Fruit fly (Drosophila melanogaster) whole organism, prepupa: ENCODE measurements around the gene CG13408.

Experiments
- Blimp-1 ChIP-seq: fragments of 200-800 bp; sonication (Bioruptor generic); optimal IDR thresholded peaks from 3 replicates; lab custom pipeline; 2017; ENCODE audit warnings: missing biosample characterization, missing genetic modification characterization, mild to moderate bottlenecking, moderate library complexity, missing genetic modification reagents
- CG10669 ChIP-seq: fragments of 200-800 bp; sonication (Bioruptor generic); optimal IDR thresholded peaks from 3 replicates; lab custom pipeline; 2018; ENCODE audit warnings: missing biosample characterization, mild to moderate bottlenecking, missing genetic modification characterization, moderate library complexity
- CG11762 ChIP-seq: fragments of 200-800 bp; sonication (Bioruptor generic); optimal IDR thresholded peaks from 3 replicates; lab custom pipeline; 2016; ENCODE audit warnings: missing biosample characterization, missing genetic modification characterization; ENCODE audit not compliant: insufficient read depth
- CG11902 ChIP-seq: fragments of 200-800 bp; sonication (Bioruptor generic); optimal IDR thresholded peaks from 3 replicates; lab custom pipeline; 2016; ENCODE audit warnings: missing biosample characterization, missing genetic modification characterization
- CG15336 ChIP-seq: fragments of 200-800 bp; sonication (Bioruptor generic); IDR thresholded peaks from 2 replicates; pipeline ENCODE4 v1.3.6; 2022; ENCODE audit warnings: missing biosample characterization, missing genetic modification characterization
- CG1621 ChIP-seq: fragments of 200-800 bp; sonication (Bioruptor generic); optimal IDR thresholded peaks from 3 replicates; lab custom pipeline; 2018; ENCODE audit warnings: missing biosample characterization, mild to moderate bottlenecking, missing genetic modification characterization
- CG16779 ChIP-seq: fragments of 200-800 bp; sonication (Bioruptor generic); optimal IDR thresholded peaks from 3 replicates; lab custom pipeline; 2017; ENCODE audit warnings: missing biosample characterization, mild to moderate bottlenecking, missing genetic modification characterization
- CG3032 ChIP-seq: fragments of 200-800 bp; optimal IDR thresholded peaks from 2 replicates; lab custom pipeline; 2019; ENCODE audit warnings: missing biosample characterization, mild to moderate bottlenecking, missing genetic modification characterization, moderate library complexity
- CG31627 ChIP-seq: fragments of 200-800 bp; sonication (Bioruptor generic); optimal IDR thresholded peaks from 3 replicates; lab custom pipeline; 2016; ENCODE audit warnings: missing biosample characterization, missing genetic modification characterization
- CG34406 ChIP-seq: fragments of 200-800 bp; sonication (Bioruptor generic); optimal IDR thresholded peaks from 3 replicates; lab custom pipeline; 2016; ENCODE audit warnings: missing biosample characterization, missing genetic modification characterization
- CG3919 ChIP-seq: fragments of 200-800 bp; sonication (Bioruptor generic); optimal IDR thresholded peaks from 3 replicates; lab custom pipeline; 2016; ENCODE audit warnings: missing biosample characterization, missing genetic modification characterization
- CG4318 ChIP-seq: fragments of 200-800 bp; sonication (Bioruptor generic); optimal IDR thresholded peaks from 3 replicates; lab custom pipeline; 2017; ENCODE audit warnings: missing biosample characterization, mild to moderate bottlenecking, missing genetic modification characterization
- CG6163 ChIP-seq: fragments of 200-800 bp; sonication (Bioruptor generic); IDR thresholded peaks from 3 replicates; pipeline ENCODE4 v1.3.6; 2022; ENCODE audit warnings: missing biosample characterization, missing genetic modification characterization
- CG6808 ChIP-seq: fragments of 200-800 bp; sonication (Bioruptor generic); optimal IDR thresholded peaks from 3 replicates; lab custom pipeline; 2017; ENCODE audit warnings: missing biosample characterization, missing genetic modification characterization, mild to moderate bottlenecking, moderate library complexity, missing genetic modification reagents
- CG6854 ChIP-seq: fragments of 200-800 bp; sonication (Bioruptor generic); optimal IDR thresholded peaks from 2 replicates; lab custom pipeline; 2017; ENCODE audit warnings: missing biosample characterization, mild to moderate bottlenecking, missing genetic modification characterization
- CG7368 ChIP-seq: fragments of 200-800 bp; sonication (Bioruptor generic); optimal IDR thresholded peaks from 3 replicates; lab custom pipeline; 2016; ENCODE audit warnings: missing biosample characterization, missing genetic modification characterization
- CG8119 ChIP-seq: fragments of 200-800 bp; sonication (Bioruptor generic); IDR thresholded peaks from 3 replicates; pipeline ENCODE4 v1.3.6; 2022; ENCODE audit warnings: missing biosample characterization, missing genetic modification characterization
- CG8319 ChIP-seq: fragments of 200-800 bp; sonication (Bioruptor generic); optimal IDR thresholded peaks from 3 replicates; lab custom pipeline; 2016; ENCODE audit warnings: missing biosample characterization, missing genetic modification characterization
- CG8632 ChIP-seq: fragments of 200-800 bp; sonication (Bioruptor generic); optimal IDR thresholded peaks from 3 replicates; lab custom pipeline; 2016; ENCODE audit warnings: missing biosample characterization, missing genetic modification characterization
- CG9139 ChIP-seq: fragments of 200-800 bp; sonication (Bioruptor generic); optimal IDR thresholded peaks from 3 replicates; lab custom pipeline; 2017; ENCODE audit warnings: missing biosample characterization, mild to moderate bottlenecking, missing genetic modification characterization
- Eip75B ChIP-seq: fragments of 200-800 bp; sonication (Bioruptor generic); optimal IDR thresholded peaks from 3 replicates; lab custom pipeline; 2016; ENCODE audit warnings: missing biosample characterization, missing genetic modification characterization
- Eip78C ChIP-seq: fragments of 200-800 bp; sonication (Bioruptor generic); peaks from one replicate; lab custom pipeline; 2016; ENCODE audit warnings: missing biosample characterization, missing genetic modification characterization
- Eip93F ChIP-seq: fragments of 200-800 bp; sonication (Bioruptor generic); optimal IDR thresholded peaks from 2 replicates; lab custom pipeline; 2016; ENCODE audit warnings: missing biosample characterization, mild to moderate bottlenecking, missing genetic modification characterization
- Ets96B ChIP-seq: fragments of 200-800 bp; optimal IDR thresholded peaks from 2 replicates; lab custom pipeline; 2019; ENCODE audit warnings: missing biosample characterization, mild to moderate bottlenecking, missing genetic modification characterization, moderate library complexity
- Gug ChIP-seq: fragments of 200-800 bp; sonication (Bioruptor generic); IDR thresholded peaks from 2 replicates; pipeline ENCODE4 v1.3.6; 2022; ENCODE audit warnings: missing biosample characterization, missing genetic modification characterization
- Hr38 ChIP-seq: sonication (Bioruptor generic); optimal IDR thresholded peaks from 2 replicates; lab custom pipeline; 2016; ENCODE audit warnings: missing biosample characterization, missing genetic modification characterization
- Hr39 ChIP-seq: fragments of 200-800 bp; sonication (Bioruptor generic); optimal IDR thresholded peaks from 2 replicates; lab custom pipeline; 2016; ENCODE audit warnings: missing biosample characterization, missing genetic modification characterization
- OdsH ChIP-seq: fragments of 200-800 bp; sonication (Bioruptor generic); optimal IDR thresholded peaks from 3 replicates; lab custom pipeline; 2016; ENCODE audit warnings: missing biosample characterization, missing genetic modification characterization
- Sox102F ChIP-seq: fragments of 200-800 bp; sonication (Bioruptor generic); optimal IDR thresholded peaks from 2 replicates; lab custom pipeline; 2016; ENCODE audit warnings: missing biosample characterization, mild to moderate bottlenecking, missing genetic modification characterization
- Sox14 ChIP-seq: fragments of 200-800 bp; sonication (Bioruptor generic); optimal IDR thresholded peaks from 3 replicates; lab custom pipeline; 2016; ENCODE audit warnings: missing biosample characterization, missing genetic modification characterization
- achi ChIP-seq: fragments of 200-800 bp; sonication (Bioruptor generic); optimal IDR thresholded peaks from 3 replicates; lab custom pipeline; 2016; ENCODE audit warnings: missing biosample characterization, missing genetic modification characterization
- cyc ChIP-seq: fragments of 200-800 bp; sonication (Bioruptor generic); optimal IDR thresholded peaks from 3 replicates; lab custom pipeline; 2016; ENCODE audit warnings: missing biosample characterization, missing genetic modification characterization
- dac ChIP-seq: fragments of 200-800 bp; sonication (Bioruptor generic); optimal IDR thresholded peaks from 2 replicates; lab custom pipeline; 2017; ENCODE audit warnings: missing biosample characterization, mild to moderate bottlenecking, missing genetic modification characterization
- dsx ChIP-seq: fragments of 200-800 bp; optimal IDR thresholded peaks from 3 replicates; lab custom pipeline; 2019; ENCODE audit warnings: missing biosample characterization, mild to moderate bottlenecking, missing genetic modification characterization, moderate library complexity; ENCODE audit not compliant: poor library complexity, severe bottlenecking
- esn ChIP-seq: fragments of 200-800 bp; sonication (Bioruptor generic); optimal IDR thresholded peaks from 2 replicates; lab custom pipeline; 2016; ENCODE audit warnings: missing biosample characterization, mild to moderate bottlenecking, missing genetic modification characterization, moderate library complexity
- fd59A ChIP-seq: fragments of 200-800 bp; sonication (Bioruptor generic); optimal IDR thresholded peaks from 2 replicates; lab custom pipeline; 2017; ENCODE audit warnings: missing biosample characterization, mild to moderate bottlenecking, missing genetic modification characterization, missing genetic modification reagents
- fd85E ChIP-seq: fragments of 200-800 bp; sonication (Bioruptor generic); optimal IDR thresholded peaks from 3 replicates; lab custom pipeline; 2016; ENCODE audit warnings: missing biosample characterization, missing genetic modification characterization
- fkh ChIP-seq: fragments of 200-800 bp; sonication (Bioruptor generic); optimal IDR thresholded peaks from 3 replicates; lab custom pipeline; 2017; ENCODE audit warnings: missing biosample characterization, mild to moderate bottlenecking, missing genetic modification characterization, moderate library complexity
- lz ChIP-seq: fragments of 200-800 bp; sonication (Bioruptor generic); optimal IDR thresholded peaks from 3 replicates; lab custom pipeline; 2016; ENCODE audit warnings: missing biosample characterization, missing genetic modification characterization
- net ChIP-seq: fragments of 200-800 bp; sonication (Bioruptor generic); optimal IDR thresholded peaks from 3 replicates; lab custom pipeline; 2016; ENCODE audit warnings: missing biosample characterization, missing genetic modification characterization
- salr ChIP-seq, 2 experiments: fragments of 200-800 bp; sonication (Bioruptor generic); optimal IDR thresholded peaks; 3 replicates each; lab custom pipeline; 2016 to 2018; ENCODE audit warnings: missing biosample characterization in 2 of 2, missing genetic modification characterization in 2 of 2, mild to moderate bottlenecking in 1 of 2
- spab ChIP-seq: fragments of 200-800 bp; sonication (Bioruptor generic); optimal IDR thresholded peaks from 2 replicates; lab custom pipeline; 2017; ENCODE audit warnings: missing biosample characterization, mild to moderate bottlenecking, missing genetic modification characterization, missing genetic modification reagents
- ss ChIP-seq, 2 experiments: fragments of 200-800 bp; sonication (Bioruptor generic); optimal IDR thresholded peaks; 2 replicates in 1 of 2; 3 replicates in 1 of 2; lab custom pipeline; 2017 to 2018; ENCODE audit warnings: mild to moderate bottlenecking in 2 of 2, missing biosample characterization in 2 of 2, missing genetic modification characterization in 2 of 2, moderate library complexity in 1 of 2
- svp ChIP-seq: fragments of 200-800 bp; sonication (Bioruptor generic); peaks from one replicate; lab custom pipeline; 2016; ENCODE audit warnings: missing biosample characterization, missing genetic modification characterization
- vri ChIP-seq: fragments of 200-800 bp; sonication (Bioruptor generic); optimal IDR thresholded peaks from 3 replicates; lab custom pipeline; 2016; ENCODE audit warnings: missing biosample characterization, mild to moderate bottlenecking, missing genetic modification characterization

Gene CG13408

dm6 chr3R:22042283-22042875 is 37.8 kb upstream of the CG13408 start:
- TF ChIP-seq ss (GFP tag; optimal IDR thresholded peaks at IDR 0.05; lab: Kevin White, UChicago) (peak in 1 of 2 experiments; percentile 2), CG1621 (tag; lab: Kevin White, UChicago) (no peak), CG6163 (GFP tag; lab: Robert Waterston, UW) (no peak; the same call in 2 of the 3 replicates), Ets96B (tag; lab: Kevin White, UChicago) (no peak), dsx (GFP tag; lab: Kevin White, UChicago) (peak; percentile 0), CG7368 (no peak), CG11762 (GFP tag; lab: Kevin White, UChicago) (no peak), CG15336 (GFP tag; lab: Robert Waterston, UW) (0 out of 2 replicates have a peak, but pooled peaks have one; percentile 8), Gug (no peak), Blimp-1 (GFP tag; lab: Kevin White, UChicago) (no peak), CG8119 (GFP tag; lab: Robert Waterston, UW) (no peak), dac (no peak), net (GFP tag; lab: Kevin White, UChicago) (no peak), fkh (no peak), Eip78C (peak; percentile 71), CG4318 (GFP tag; lab: Kevin White, UChicago) (no peak), achi (GFP tag; lab: Kevin White, UChicago) (peak; percentile 74), CG10669 (no peak), CG8319 (GFP tag; lab: Kevin White, UChicago) (no peak), CG31627 (no peak), svp (no peak), CG6808 (no peak)

dm6 chr3R:22042982-22043381 is 37.2 kb upstream of the CG13408 start:
- no peak for TF ChIP-seq dsx (GFP tag; lab: Kevin White, UChicago)
- no peak for TF ChIP-seq CG34406 (GFP tag; lab: Kevin White, UChicago)
- no peak for TF ChIP-seq Sox102F (GFP tag; lab: Kevin White, UChicago)
- TF ChIP-seq lz (GFP tag; lab: Kevin White, UChicago) = no peak
- peak; percentile 77 for TF ChIP-seq svp
- TF ChIP-seq Eip78C = no peak
- TF ChIP-seq spab = no peak
- TF ChIP-seq Hr38 (GFP tag; lab: Kevin White, UChicago) = no peak
- no peak for TF ChIP-seq Sox14
- TF ChIP-seq CG8632 (GFP tag; lab: Kevin White, UChicago) = no peak
- TF ChIP-seq CG11902 (GFP tag; lab: Kevin White, UChicago) = no peak
- no peak for TF ChIP-seq fd85E
- TF ChIP-seq CG10669 = no peak
- TF ChIP-seq CG6163 (GFP tag; lab: Robert Waterston, UW) = peak; percentile 9; the same call in 1 of the 3 replicates
- TF ChIP-seq Eip75B (GFP tag; lab: Kevin White, UChicago) = no peak

DNA sequence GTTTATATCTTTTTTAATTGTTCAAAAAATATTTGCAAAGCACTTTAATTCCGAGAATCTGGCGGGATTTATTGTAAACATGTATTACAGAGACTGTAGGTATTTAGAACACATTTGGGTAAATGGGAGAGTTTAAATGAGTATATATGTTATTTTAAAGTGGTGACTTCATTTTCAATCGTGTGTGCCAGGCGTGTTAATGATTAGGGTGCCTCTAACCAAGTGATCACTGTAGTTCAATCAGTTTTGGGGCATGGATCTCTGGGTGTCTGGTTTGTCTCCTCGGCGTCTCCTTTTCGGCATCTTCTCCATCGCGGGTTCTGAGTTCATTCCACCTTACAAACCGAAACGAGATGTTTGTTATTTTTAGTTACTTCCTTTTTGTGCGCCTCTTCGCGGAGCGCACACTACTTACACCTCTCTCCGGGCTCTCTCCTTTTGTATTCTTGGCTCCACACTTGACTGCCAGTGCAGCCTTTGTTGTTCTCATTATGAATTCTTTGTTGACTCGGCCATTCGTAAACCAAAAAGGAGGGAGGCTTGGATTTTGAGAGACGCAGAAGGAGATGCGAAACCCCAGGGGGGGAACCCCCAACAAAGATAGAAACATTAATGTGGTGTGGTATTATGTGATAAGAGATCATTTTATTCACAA is 36.3 kb upstream of the CG13408 start:
- TF ChIP-seq CG3919 (GFP tag; lab: Kevin White, UChicago) = peak; percentile 34
- TF ChIP-seq CG6854 (GFP tag; lab: Kevin White, UChicago) = no peak
- TF ChIP-seq OdsH (GFP tag; lab: Kevin White, UChicago) = no peak
- TF ChIP-seq Eip93F (GFP tag; lab: Kevin White, UChicago) = no peak
- no peak for TF ChIP-seq CG9139 (GFP tag; lab: Kevin White, UChicago)
- no peak for TF ChIP-seq CG8319 (GFP tag; lab: Kevin White, UChicago)
- peak; percentile 40 for TF ChIP-seq Hr39 (GFP tag; lab: Kevin White, UChicago)
- TF ChIP-seq esn (GFP tag; lab: Kevin White, UChicago) = peak; percentile 31
- TF ChIP-seq CG10669 = no peak
- TF ChIP-seq salr (GFP tag; optimal IDR thresholded peaks at IDR 0.05; lab: Kevin White, UChicago) = no peak
- TF ChIP-seq CG34406 (GFP tag; lab: Kevin White, UChicago) = no peak
- no peak for TF ChIP-seq CG3032 (tag; lab: Kevin White, UChicago)
- TF ChIP-seq Gug = no peak
- TF ChIP-seq ss (GFP tag; optimal IDR thresholded peaks at IDR 0.05; lab: Kevin White, UChicago) = peak; percentile 32 to 43
- TF ChIP-seq fd59A (GFP tag; lab: Kevin White, UChicago) = no peak
- TF ChIP-seq CG7368 = no peak
- TF ChIP-seq vri (GFP tag; lab: Kevin White, UChicago) = peak; percentile 39
- peak; percentile 31 for TF ChIP-seq CG31627
- no peak for TF ChIP-seq Ets96B (tag; lab: Kevin White, UChicago)
- no peak for TF ChIP-seq CG16779 (tag; lab: Kevin White, UChicago)
- TF ChIP-seq CG6163 (GFP tag; lab: Robert Waterston, UW) = peak; percentile 63
- TF ChIP-seq cyc (GFP tag; lab: Kevin White, UChicago) = peak; percentile 40
- TF ChIP-seq Hr38 (GFP tag; lab: Kevin White, UChicago) = no peak
- no peak for TF ChIP-seq Blimp-1 (GFP tag; lab: Kevin White, UChicago)
- peak; percentile 66 for TF ChIP-seq svp
- peak; percentile 67 for TF ChIP-seq dsx (GFP tag; lab: Kevin White, UChicago)
